Fruit fly (Drosophila melanogaster): ENCODE measurements around the gene Naa40.

DNA sequence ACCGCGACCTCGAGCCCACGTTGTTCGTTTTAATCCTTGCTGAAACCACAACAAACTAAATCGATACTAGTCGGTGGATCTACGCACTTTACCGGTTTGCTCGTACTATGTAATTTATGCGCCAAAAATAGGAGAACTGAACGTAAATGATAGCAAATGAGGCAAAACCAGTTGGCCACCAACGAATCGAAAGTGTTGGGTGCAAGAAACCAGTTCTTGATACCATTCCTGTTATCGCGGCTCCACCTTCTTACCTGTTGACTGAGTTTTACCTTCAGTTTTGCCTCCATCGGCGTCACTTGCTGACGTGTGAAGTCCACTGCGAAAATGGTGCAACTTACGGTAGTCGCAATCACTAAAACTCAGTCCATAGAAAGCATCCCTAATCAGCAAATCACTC, 15.3 kb upstream of the Naa40 start:
- TF ChIP-seq pan (optimal IDR thresholded peaks at IDR 0.05) (no peak), Myc (optimal IDR thresholded peaks at IDR 0.05) (no peak), psq (GFP tag; optimal IDR thresholded peaks at IDR 0.05) (no peak), Dif (GFP tag; optimal IDR thresholded peaks at IDR 0.05; ENCODE audit: partially characterized antibody) (no peak), Jra (GFP tag; optimal IDR thresholded peaks at IDR 0.05) (no peak), Abd-B (GFP tag; optimal IDR thresholded peaks at IDR 0.05) (no peak), brk (GFP tag; optimal IDR thresholded peaks at IDR 0.05) (no peak), foxo (GFP tag; optimal IDR thresholded peaks at IDR 0.05) (no peak), CG9705 (GFP tag; optimal IDR thresholded peaks at IDR 0.05) (no peak)

Measured in whole organism, wandering third instar larva.